Worm (Caenorhabditis elegans): ENCODE results near the gene clec-67.
"Not testable (repeated sequence)": the region's sequence is repeated elsewhere in the genome, so short reads cannot be mapped to it uniquely, and the experiment has no call there.

Gene clec-67

ce11 chrIV:3911848-3912247 is 10.1 kb upstream of the clec-67 start, which contains the start of gene F56D6.18:
F56D6.18 (minus strand) TSS chrIV:3911948.
- TF ChIP-seq D2030.7 (GFP tag; IDR thresholded peaks at IDR 0.05); chd-7 (tag; optimal IDR thresholded peaks at IDR 0.05); ztf-25 (GFP tag; IDR thresholded peaks at IDR 0.05): not testable (repeated sequence)

ce11 chrIV:3912598-3912997 is 9.4 kb upstream of the clec-67 start, which contains the start of gene F56D6.20:
F56D6.20 (plus strand) TSS chrIV:3912898.
- no peak for TF ChIP-seq somi-1 (GFP tag; optimal IDR thresholded peaks at IDR 0.05)
- no peak for TF ChIP-seq K12H6.12 (tag; optimal IDR thresholded peaks at IDR 0.05)
- TF ChIP-seq snpc-1.3 (tag; optimal IDR thresholded peaks at IDR 0.05; ENCODE audit: insufficient read depth) = no peak
- TF ChIP-seq hsf-1 (GFP tag; IDR thresholded peaks at IDR 0.05) = no peak
- no peak for TF ChIP-seq hmg-20 (GFP tag; IDR thresholded peaks at IDR 0.05)
- TF ChIP-seq ceh-58 (GFP tag; IDR thresholded peaks at IDR 0.05) = no peak
- no peak for TF ChIP-seq F37B4.10 (GFP tag; IDR thresholded peaks at IDR 0.05)
- TF ChIP-seq F57C9.4 (tag; optimal IDR thresholded peaks at IDR 0.05) = no peak
- no peak for TF ChIP-seq lin-35 (GFP tag; optimal IDR thresholded peaks at IDR 0.05)
- no peak for TF ChIP-seq Y95B8A.8 (GFP tag; IDR thresholded peaks at IDR 0.05)
- no peak for TF ChIP-seq let-607 (tag; optimal IDR thresholded peaks at IDR 0.05)
- TF ChIP-seq T26A5.8 (tag; optimal IDR thresholded peaks at IDR 0.05) = no peak
- TF ChIP-seq ccch-3 (GFP tag; optimal IDR thresholded peaks at IDR 0.05) = no peak
- TF ChIP-seq Y79H2A.3 (GFP tag; conservative IDR thresholded peaks at IDR 0.05) = no peak
- no peak for TF ChIP-seq B0261.1 (tag; optimal IDR thresholded peaks at IDR 0.05)

DNA sequence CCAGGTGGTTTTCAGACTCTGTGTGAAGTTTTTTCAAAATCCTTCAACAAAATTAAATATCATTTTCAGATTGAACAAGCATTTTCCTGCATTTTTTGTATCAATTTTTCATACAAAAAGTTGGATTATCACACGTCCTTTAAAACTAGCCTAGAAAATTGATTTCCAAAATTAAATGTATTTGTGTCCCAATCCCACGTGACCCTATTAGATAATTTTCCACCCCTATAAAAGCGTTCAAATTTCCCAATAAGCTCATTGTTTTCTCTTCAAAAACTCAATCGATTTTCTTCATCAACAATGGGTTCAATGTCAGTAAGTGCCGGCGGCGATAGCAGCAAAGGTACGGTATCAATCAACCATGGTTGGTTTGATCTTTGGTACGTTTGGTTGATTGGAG is 7.5 kb upstream of the clec-67 start, which contains the start of gene F56D6.19:
TSS of gene F56D6.19 (plus strand) at position 301 of the 400 bp plus-strand sequence.
- TF ChIP-seq ztf-25 (GFP tag; IDR thresholded peaks at IDR 0.05) (no peak), madf-10 (tag; optimal IDR thresholded peaks at IDR 0.05) (no peak), dox-1 (GFP tag; IDR thresholded peaks at IDR 0.05) (no peak), lsl-1 (GFP tag; optimal IDR thresholded peaks at IDR 0.05) (no peak), efl-1 (GFP tag; optimal IDR thresholded peaks at IDR 0.05) (no peak), F57A8.1 (GFP tag; optimal IDR thresholded peaks at IDR 0.05) (no peak), let-607 (tag; optimal IDR thresholded peaks at IDR 0.05) (no peak), zim-3 (tag; optimal IDR thresholded peaks at IDR 0.05) (no peak), bed-2 (GFP tag; IDR thresholded peaks at IDR 0.05) (no peak), F49E8.2 (tag; optimal IDR thresholded peaks at IDR 0.05; ENCODE audit: insufficient read depth) (no peak), D2030.7 (GFP tag; IDR thresholded peaks at IDR 0.05) (no peak), tlf-1 (GFP tag; optimal IDR thresholded peaks at IDR 0.05) (no peak), somi-1 (GFP tag; optimal IDR thresholded peaks at IDR 0.05) (no peak), gei-17 (GFP tag; optimal IDR thresholded peaks at IDR 0.05) (no peak), sea-2 (GFP tag; IDR thresholded peaks at IDR 0.05) (no peak)

ce11 chrIV:3915296-3915695 is 6.7 kb upstream of the clec-67 start, which contains the start of gene srz-20:
srz-20 (plus strand) TSS chrIV:3915596.
- no peak for TF ChIP-seq unc-62 (GFP tag; optimal IDR thresholded peaks at IDR 0.05)
- TF ChIP-seq lin-40 (tag; optimal IDR thresholded peaks at IDR 0.05) = no peak
- no peak for TF ChIP-seq fkh-3 (tag; optimal IDR thresholded peaks at IDR 0.05)
- no peak for TF ChIP-seq attf-5 (GFP tag; optimal IDR thresholded peaks at IDR 0.05)
- no peak for TF ChIP-seq ztf-28 (GFP tag; IDR thresholded peaks at IDR 0.05)
- no peak for TF ChIP-seq lin-26 (GFP tag; IDR thresholded peaks at IDR 0.05)
